Fruit fly (Drosophila melanogaster) whole organism, adult: Measurements from ENCODE around the gene CG5104.
A peak's percentile ranks its signal among the peaks of the same experiment; 100 is the strongest.

Source experiments
- CG11617 ChIP-seq: fragments of 200-800 bp; sonication (Bioruptor generic); optimal IDR thresholded peaks from 2 replicates; lab custom pipeline; 2017; ENCODE audit warnings: mild to moderate bottlenecking, missing biosample characterization, missing genetic modification reagents, missing genetic modification characterization
- CG12768 ChIP-seq: fragments of 200-800 bp; sonication (Bioruptor generic); optimal IDR thresholded peaks from 2 replicates; lab custom pipeline; 2017; ENCODE audit warnings: missing biosample characterization, missing genetic modification characterization, mild to moderate bottlenecking, moderate library complexity, missing genetic modification reagents
- CG14711 ChIP-seq: fragments of 200-800 bp; sonication (Bioruptor generic); optimal IDR thresholded peaks from 2 replicates; lab custom pipeline; 2018; ENCODE audit warnings: missing biosample characterization, mild to moderate bottlenecking, missing genetic modification characterization, moderate library complexity
- CG1620 ChIP-seq: fragments of 200-800 bp; sonication (Bioruptor generic); optimal IDR thresholded peaks from 2 replicates; lab custom pipeline; 2016; ENCODE audit warnings: missing biosample characterization, missing genetic modification characterization
- CG33017 ChIP-seq: fragments of 200-800 bp; sonication (Bioruptor generic); optimal IDR thresholded peaks from 2 replicates; lab custom pipeline; 2018; ENCODE audit warnings: missing biosample characterization, mild to moderate bottlenecking, missing genetic modification characterization, moderate library complexity
- CG5204 ChIP-seq: fragments of 200-800 bp; sonication (Bioruptor generic); optimal IDR thresholded peaks from 2 replicates; lab custom pipeline; 2016; ENCODE audit warnings: missing biosample characterization, missing genetic modification characterization
- CG7045 ChIP-seq: fragments of 200-800 bp; sonication (Bioruptor generic); optimal IDR thresholded peaks from 2 replicates; lab custom pipeline; 2017; ENCODE audit warnings: missing biosample characterization, mild to moderate bottlenecking, missing genetic modification characterization
- CG7101 ChIP-seq: fragments of 200-800 bp; sonication (Bioruptor generic); optimal IDR thresholded peaks from 2 replicates; lab custom pipeline; 2018; ENCODE audit warnings: missing biosample characterization, mild to moderate bottlenecking, missing genetic modification characterization, moderate library complexity
- Clk ChIP-seq: fragments of 200-800 bp; sonication (Bioruptor generic); optimal IDR thresholded peaks from 2 replicates; lab custom pipeline; 2017; ENCODE audit warnings: missing biosample characterization, missing genetic modification characterization
- Crg-1 ChIP-seq: fragments of 200-800 bp; sonication (Bioruptor generic); optimal IDR thresholded peaks from 2 replicates; lab custom pipeline; 2016; ENCODE audit warnings: missing biosample characterization, missing genetic modification characterization
- Hr96 ChIP-seq: fragments of 200-800 bp; sonication (Bioruptor generic); optimal IDR thresholded peaks from 2 replicates; lab custom pipeline; 2016; ENCODE audit warnings: missing biosample characterization, missing genetic modification characterization
- Mnt ChIP-seq: fragments of 200-800 bp; sonication (Bioruptor generic); optimal IDR thresholded peaks from 2 replicates; lab custom pipeline; 2016; ENCODE audit warnings: missing biosample characterization, mild to moderate bottlenecking, missing genetic modification characterization
- bab1 ChIP-seq: fragments of 200-800 bp; sonication (Bioruptor generic); optimal IDR thresholded peaks from 3 replicates; lab custom pipeline; 2019; ENCODE audit warnings: missing biosample characterization, mild to moderate bottlenecking, missing genetic modification characterization, moderate library complexity
- cic ChIP-seq: fragments of 200-800 bp; sonication (Bioruptor generic); optimal IDR thresholded peaks from 2 replicates; lab custom pipeline; 2017; ENCODE audit warnings: missing biosample characterization, mild to moderate bottlenecking, missing genetic modification characterization, moderate library complexity
- cnc ChIP-seq, 2 experiments: fragments of >200 bp; optimal IDR thresholded peaks; 2 replicates each; lab custom pipeline; 2017
- kay ChIP-seq: fragments of 200-800 bp; sonication (Bioruptor generic); peaks from one replicate; lab custom pipeline; 2016; ENCODE audit warnings: missing biosample characterization, missing genetic modification characterization, borderline replicate concordance
- ovo ChIP-seq: fragments of 200-800 bp; sonication (Bioruptor generic); optimal IDR thresholded peaks from 2 replicates; lab custom pipeline; 2016; ENCODE audit warnings: missing biosample characterization, missing genetic modification characterization
- pad ChIP-seq: fragments of 200-800 bp; sonication (Bioruptor generic); optimal IDR thresholded peaks from 3 replicates; lab custom pipeline; 2017; ENCODE audit warnings: missing biosample characterization, missing genetic modification characterization, mild to moderate bottlenecking, moderate library complexity, missing genetic modification reagents
- tj ChIP-seq: fragments of 200-800 bp; sonication (Bioruptor generic); optimal IDR thresholded peaks from 3 replicates; lab custom pipeline; 2017; ENCODE audit warnings: missing biosample characterization, mild to moderate bottlenecking, missing genetic modification characterization, moderate library complexity
- toe ChIP-seq: fragments of 200-800 bp; sonication (Bioruptor generic); optimal IDR thresholded peaks from 2 replicates; lab custom pipeline; 2016; ENCODE audit warnings: missing biosample characterization, missing genetic modification characterization

Gene CG5104

dm6 chr3L:20536919-20537318, 16.1 kb downstream of the CG5104 start:
- TF ChIP-seq CG5204 (GFP tag; lab: Kevin White, UChicago) (no peak), cnc (optimal IDR thresholded peaks at IDR 0.05; lab: Kevin White, UChicago) (no peak), kay (GFP tag; lab: Kevin White, UChicago) (peak; percentile 63), ovo (GFP tag; lab: Kevin White, UChicago) (no peak), tj (no peak)

- TF ChIP-seq cic, result peak; percentile 56
- TF ChIP-seq CG1620, result no peak
- TF ChIP-seq CG5204 (GFP tag; lab: Kevin White, UChicago), result peak; percentile 19
- no peak for TF ChIP-seq toe (GFP tag; lab: Kevin White, UChicago)
- peak; percentile 78 for TF ChIP-seq kay (GFP tag; lab: Kevin White, UChicago)
Observed at dm6 chr3L:20537655-20538300, 17.0 kb downstream of the CG5104 start.

- TF ChIP-seq cnc (optimal IDR thresholded peaks at IDR 0.05; lab: Kevin White, UChicago) (no peak), ovo (GFP tag; lab: Kevin White, UChicago) (no peak), bab1 (GFP tag; lab: Kevin White, UChicago) (no peak), CG33017 (tag; lab: Kevin White, UChicago) (no peak), CG12768 (no peak), Hr96 (GFP tag; lab: Kevin White, UChicago) (no peak), Mnt (no peak), CG7101 (tag; lab: Kevin White, UChicago) (no peak), kay (GFP tag; lab: Kevin White, UChicago) (no peak), CG14711 (tag; lab: Kevin White, UChicago) (no peak), cic (no peak), CG11617 (GFP tag; lab: Kevin White, UChicago) (no peak), CG7045 (no peak), Clk (no peak), CG1620 (no peak), CG5204 (GFP tag; lab: Kevin White, UChicago) (no peak)
Observed at dm6 chr3L:20538458-20538857, 17.6 kb downstream of the CG5104 start.

- TF ChIP-seq CG7101 (tag; lab: Kevin White, UChicago) (no peak), Clk (no peak), kay (GFP tag; lab: Kevin White, UChicago) (peak; percentile 72), tj (peak; percentile 98), CG7045 (no peak), toe (GFP tag; lab: Kevin White, UChicago) (no peak), bab1 (GFP tag; lab: Kevin White, UChicago) (no peak), CG33017 (tag; lab: Kevin White, UChicago) (no peak), cic (peak; percentile 28), Mnt (peak; percentile 4), CG5204 (GFP tag; lab: Kevin White, UChicago) (no peak), cnc (optimal IDR thresholded peaks at IDR 0.05; lab: Kevin White, UChicago) (no peak), ovo (GFP tag; lab: Kevin White, UChicago) (no peak), pad (no peak)
Observed at dm6 chr3L:20539116-20539990, 18.5 kb downstream of the CG5104 start.

- peak; percentile 34 for TF ChIP-seq Clk
- peak; percentile 47 for TF ChIP-seq pad
- TF ChIP-seq CG11617 (GFP tag; lab: Kevin White, UChicago), result peak; percentile 87
- peak; percentile 87 for TF ChIP-seq CG7101 (tag; lab: Kevin White, UChicago)
- peak; percentile 91 for TF ChIP-seq CG33017 (tag; lab: Kevin White, UChicago)
- TF ChIP-seq kay (GFP tag; lab: Kevin White, UChicago), result peak; percentile 84
- TF ChIP-seq CG14711 (tag; lab: Kevin White, UChicago), result peak; percentile 76
- peak; percentile 45 for TF ChIP-seq Mnt
- TF ChIP-seq tj, result peak; percentile 9
- TF ChIP-seq cic, result peak; percentile 85
- no peak for TF ChIP-seq Crg-1 (GFP tag; lab: Kevin White, UChicago)
- TF ChIP-seq CG5204 (GFP tag; lab: Kevin White, UChicago), result peak; percentile 71
- peak; percentile 76 for TF ChIP-seq bab1 (GFP tag; lab: Kevin White, UChicago)
- TF ChIP-seq cnc (optimal IDR thresholded peaks at IDR 0.05; lab: Kevin White, UChicago), result no peak
- TF ChIP-seq Hr96 (GFP tag; lab: Kevin White, UChicago), result peak; percentile 65
- peak; percentile 66 for TF ChIP-seq toe (GFP tag; lab: Kevin White, UChicago)
- peak; percentile 89 for TF ChIP-seq CG12768
- TF ChIP-seq CG1620, result peak; percentile 19
- peak; percentile 80 for TF ChIP-seq CG7045
- no peak for TF ChIP-seq ovo (GFP tag; lab: Kevin White, UChicago)
Observed at dm6 chr3L:20540182-20540974, 19.6 kb downstream of the CG5104 start, which contains the start of gene Rcd2. Gene Rcd2, minus strand, starts transcription at chr3L:20540417.
